Worm (Caenorhabditis elegans): ENCODE data around the gene Y57G11C.31.

DNA sequence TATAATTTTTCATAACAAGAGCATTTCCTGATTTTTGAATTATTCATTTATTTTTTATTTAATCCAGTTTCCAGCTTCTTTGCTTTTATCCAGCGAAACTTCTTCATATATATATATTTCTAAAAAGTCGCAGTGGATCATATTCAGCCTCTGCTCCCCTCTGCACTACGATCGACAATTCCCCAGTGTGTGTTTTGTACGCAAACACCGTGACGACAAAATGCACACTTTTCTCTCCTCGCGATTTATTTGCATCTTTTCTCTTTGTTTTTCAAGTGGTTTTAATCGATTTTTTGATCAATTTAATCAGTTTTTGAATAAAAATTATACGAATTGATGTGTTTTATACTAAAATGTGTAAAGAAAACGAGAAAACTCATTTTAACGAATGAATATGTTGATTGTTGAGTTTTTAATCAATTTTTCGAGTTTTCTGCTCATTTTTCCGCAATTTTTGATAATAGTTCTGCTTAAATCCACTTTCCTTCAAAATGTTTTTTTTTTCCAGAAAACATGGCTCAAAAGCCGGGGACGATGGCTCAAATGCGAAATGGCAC, 20.5 kb upstream of the Y57G11C.31 start, which contains the start of gene Y57G11C.33:
- TF ChIP-seq ztf-29 (GFP tag; IDR thresholded peaks at IDR 0.05) (no peak), ref-1 (GFP tag; conservative IDR thresholded peaks at IDR 0.05) (no peak), flt-1 (GFP tag; IDR thresholded peaks at IDR 0.05) (no peak), tab-1 (GFP tag; IDR thresholded peaks at IDR 0.05) (no peak), T22C8.4 (GFP tag; IDR thresholded peaks at IDR 0.05) (no peak), ztf-23 (GFP tag; IDR thresholded peaks at IDR 0.05) (no peak), med-1 (GFP tag; optimal IDR thresholded peaks at IDR 0.05; ENCODE audit: insufficient read depth) (no peak), cog-1 (tag; optimal IDR thresholded peaks at IDR 0.05) (no peak)

All from whole organism, midembryonic.